Worm (Caenorhabditis elegans) whole organism, L4 larva: ENCODE results near the gene C05E4.12.

Experiments used
- F49E8.2 ChIP-seq: sonication (generic microtip); optimal IDR thresholded peaks from 2 replicates; lab custom pipeline; 2016; ENCODE audit warnings: missing compliant biosample characterization, mild to moderate bottlenecking, missing genetic modification characterization, borderline replicate concordance
- T20F7.1 ChIP-seq: fragments of 200-800 bp; sonication (Bioruptor generic); optimal IDR thresholded peaks from 2 replicates; lab custom pipeline; 2018; ENCODE audit warnings: mild to moderate bottlenecking, missing genetic modification characterization, missing compliant biosample characterization
- Y48G9A.11 ChIP-seq: fragments of 200-800 bp; sonication (Bioruptor generic); IDR thresholded peaks from 2 replicates; pipeline ENCODE4 v1.3.6; 2022; ENCODE audit warnings: missing genetic modification reagents, missing genetic modification characterization, missing compliant biosample characterization
- Y5F2A.4 ChIP-seq: fragments of 200-800 bp; sonication (Bioruptor generic); optimal IDR thresholded peaks from 2 replicates; lab custom pipeline; 2018; ENCODE audit warnings: mild to moderate bottlenecking, missing genetic modification characterization, missing compliant biosample characterization
- ZK546.5 ChIP-seq, 2 experiments: sonication (generic microtip); optimal IDR thresholded peaks; 2 replicates each; lab custom pipeline; 2017; ENCODE audit warnings: missing biosample characterization in 2 of 2, missing genetic modification characterization in 2 of 2
- ama-1 ChIP-seq: fragments of 150-350 bp; optimal IDR thresholded peaks from 2 replicates; lab custom pipeline; 2014; ENCODE audit warnings: inconsistent platforms, mixed read lengths
- attf-4 ChIP-seq: sonication (generic microtip); optimal IDR thresholded peaks from 3 replicates; lab custom pipeline; 2017; ENCODE audit warnings: missing biosample characterization, missing genetic modification characterization
- ceh-82 ChIP-seq: sonication (generic microtip); optimal IDR thresholded peaks from 2 replicates; lab custom pipeline; 2017; ENCODE audit warnings: missing biosample characterization, missing genetic modification characterization
- cey-2 ChIP-seq: sonication (generic microtip); optimal IDR thresholded peaks from 3 replicates; lab custom pipeline; 2017; ENCODE audit warnings: missing genetic modification characterization, mild to moderate bottlenecking, missing compliant biosample characterization, antibody characterized with exemption, borderline replicate concordance; ENCODE audit not compliant: insufficient read depth
- daf-12 ChIP-seq: fragments of 150-350 bp; optimal IDR thresholded peaks from 2 replicates; lab custom pipeline; 2014; ENCODE audit warnings: missing biosample characterization, missing genetic modification reagents, missing genetic modification characterization
- daf-8 ChIP-seq: fragments of 200-800 bp; sonication (Bioruptor generic); IDR thresholded peaks from 2 replicates; pipeline ENCODE4 v1.3.6; 2022; ENCODE audit warnings: missing genetic modification characterization, missing compliant biosample characterization
- dmd-6 ChIP-seq: fragments of 200-800 bp; sonication (Bioruptor generic); IDR thresholded peaks from 2 replicates; pipeline ENCODE4 v1.3.6; 2022; ENCODE audit warnings: missing genetic modification reagents, missing genetic modification characterization, missing compliant biosample characterization
- dmd-9 ChIP-seq: fragments of 200-800 bp; sonication (Bioruptor generic); IDR thresholded peaks from 2 replicates; pipeline ENCODE4 v1.3.6; 2022; ENCODE audit warnings: missing genetic modification reagents, missing genetic modification characterization, missing compliant biosample characterization
- dpl-1 ChIP-seq: fragments of 150-350 bp; optimal IDR thresholded peaks from 2 replicates; lab custom pipeline; 2014; ENCODE audit warnings: missing biosample characterization, missing genetic modification reagents, missing genetic modification characterization
- dve-1 ChIP-seq: sonication (generic microtip); optimal IDR thresholded peaks from 2 replicates; lab custom pipeline; 2017; ENCODE audit warnings: antibody characterized with exemption, mild to moderate bottlenecking, missing genetic modification characterization, missing compliant biosample characterization; ENCODE audit not compliant: insufficient read depth
- egl-43 ChIP-seq: fragments of 200-800 bp; sonication (Bioruptor generic); IDR thresholded peaks from 2 replicates; pipeline ENCODE4 v1.3.6; 2022; ENCODE audit warnings: missing genetic modification reagents, missing genetic modification characterization, missing compliant biosample characterization
- hif-1 ChIP-seq, 2 experiments: sonication (generic microtip); optimal IDR thresholded peaks; 2 replicates each; lab custom pipeline; 2016 to 2017; ENCODE audit warnings: missing compliant biosample characterization in 2 of 2, missing genetic modification characterization in 2 of 2, missing genetic modification reagents in 2 of 2, missing genotype in 2 of 2, mild to moderate bottlenecking in 1 of 2
- hlh-11 ChIP-seq: fragments of 200-800 bp; sonication (Bioruptor generic); optimal IDR thresholded peaks from 2 replicates; lab custom pipeline; 2018; ENCODE audit warnings: mild to moderate bottlenecking, missing genetic modification characterization, missing compliant biosample characterization
- hlh-30 ChIP-seq: sonication (generic microtip); optimal IDR thresholded peaks from 2 replicates; lab custom pipeline; 2017; ENCODE audit warnings: antibody characterized with exemption, mild to moderate bottlenecking, missing genetic modification characterization, missing compliant biosample characterization; ENCODE audit not compliant: insufficient read depth
- jun-1 ChIP-seq: fragments of 150-350 bp; optimal IDR thresholded peaks from 2 replicates; lab custom pipeline; 2014; ENCODE audit warnings: missing biosample characterization, missing genetic modification reagents, missing genetic modification characterization
- lim-7 ChIP-seq: fragments of 200-800 bp; sonication (Bioruptor generic); IDR thresholded peaks from 2 replicates; pipeline ENCODE4 v1.3.6; 2022; ENCODE audit warnings: missing genetic modification characterization, missing compliant biosample characterization
- lin-13 ChIP-seq: fragments of 150-350 bp; optimal IDR thresholded peaks from 2 replicates; lab custom pipeline; 2014; ENCODE audit warnings: missing biosample characterization, missing genetic modification reagents, missing genetic modification characterization
- lin-15B ChIP-seq: fragments of 150-350 bp; sonication (generic microtip); optimal IDR thresholded peaks from 3 replicates; lab custom pipeline; 2014; ENCODE audit warnings: missing biosample characterization, missing genetic modification characterization
- lin-29 ChIP-seq: fragments of 200-800 bp; sonication (Bioruptor generic); IDR thresholded peaks from 2 replicates; pipeline ENCODE4 v1.3.6; 2022; ENCODE audit warnings: missing genetic modification reagents, missing genetic modification characterization, missing compliant biosample characterization
- lin-38 ChIP-seq: fragments of 200-800 bp; sonication (Bioruptor generic); IDR thresholded peaks from 2 replicates; pipeline ENCODE4 v1.3.6; 2022; ENCODE audit warnings: missing genetic modification reagents, missing genetic modification characterization, missing compliant biosample characterization
- lin-39 ChIP-seq: fragments of 150-350 bp; optimal IDR thresholded peaks from 2 replicates; lab custom pipeline; 2014; ENCODE audit warnings: missing biosample characterization, missing genetic modification reagents, missing genetic modification characterization
- lir-3 ChIP-seq: sonication (generic microtip); optimal IDR thresholded peaks from 2 replicates; lab custom pipeline; 2016; ENCODE audit warnings: mild to moderate bottlenecking, missing genetic modification characterization, missing compliant biosample characterization
- madf-5 ChIP-seq, 2 experiments: fragments of 200-800 bp; sonication (Bioruptor generic); IDR thresholded peaks; 2 replicates each; pipeline ENCODE4 v1.3.6; 2022; ENCODE audit warnings: missing compliant biosample characterization in 2 of 2, missing genetic modification characterization in 2 of 2
- mdt-29 ChIP-seq: fragments of 200-800 bp; sonication (Bioruptor generic); IDR thresholded peaks from 2 replicates; pipeline ENCODE4 v1.3.6; 2022; ENCODE audit warnings: missing genetic modification reagents, missing genetic modification characterization, missing compliant biosample characterization
- mes-2 ChIP-seq: sonication (generic microtip); optimal IDR thresholded peaks from 2 replicates; lab custom pipeline; 2016; ENCODE audit warnings: missing genotype, mild to moderate bottlenecking, missing genetic modification characterization, missing compliant biosample characterization; ENCODE audit not compliant: poor library complexity, severe bottlenecking
- mxl-2 ChIP-seq: fragments of 200-800 bp; sonication (Bioruptor generic); conservative IDR thresholded peaks from 2 replicates; pipeline ENCODE4 v1.3.6; 2022; ENCODE audit warnings: missing genetic modification reagents, missing genetic modification characterization, missing compliant biosample characterization
- nhr-111 ChIP-seq: fragments of 200-800 bp; sonication (Bioruptor generic); optimal IDR thresholded peaks from 2 replicates; lab custom pipeline; 2018; ENCODE audit warnings: mild to moderate bottlenecking, missing genetic modification characterization, missing compliant biosample characterization
- nhr-25 ChIP-seq: sonication (generic microtip); optimal IDR thresholded peaks from 2 replicates; lab custom pipeline; 2017; ENCODE audit warnings: missing genetic modification characterization, mild to moderate bottlenecking, missing compliant biosample characterization, antibody characterized with exemption, moderate library complexity, borderline replicate concordance; ENCODE audit not compliant: insufficient read depth
- nhr-28 ChIP-seq: fragments of 150-350 bp; optimal IDR thresholded peaks from 2 replicates; lab custom pipeline; 2014; ENCODE audit warnings: missing biosample characterization, missing genetic modification characterization
- nhr-41 ChIP-seq: fragments of 200-800 bp; sonication (Bioruptor generic); IDR thresholded peaks from 2 replicates; pipeline ENCODE4 v1.3.6; 2022; ENCODE audit warnings: missing genetic modification reagents, missing genetic modification characterization, missing compliant biosample characterization
- nhr-6 ChIP-seq: fragments of 150-350 bp; optimal IDR thresholded peaks from 2 replicates; lab custom pipeline; 2014; ENCODE audit warnings: missing biosample characterization, missing genetic modification characterization
- pha-4 ChIP-seq, 2 experiments: fragments of 150-350 bp in 1 of 2; fragments of 200-800 bp in 1 of 2; sonication (Bioruptor generic) in 1 of 2; IDR thresholded peaks in 1 of 2; optimal IDR thresholded peaks in 1 of 2; 2 replicates each; pipeline versions ENCODE4 v1.3.6 to Lab custom; 2014 to 2022; ENCODE audit warnings: missing genetic modification characterization in 2 of 2, missing genetic modification reagents in 2 of 2, missing biosample characterization in 1 of 2, missing compliant biosample characterization in 1 of 2
- php-3 ChIP-seq: fragments of 200-800 bp; sonication (Bioruptor generic); IDR thresholded peaks from 2 replicates; pipeline ENCODE4 v1.3.6; 2022; ENCODE audit warnings: missing genetic modification reagents, missing genetic modification characterization, missing compliant biosample characterization
- rbr-2 ChIP-seq: sonication (generic microtip); optimal IDR thresholded peaks from 2 replicates; lab custom pipeline; 2016; ENCODE audit warnings: missing genotype, missing genetic modification characterization, missing compliant biosample characterization
- saeg-2 ChIP-seq: fragments of 200-800 bp; sonication (Bioruptor generic); IDR thresholded peaks from 2 replicates; pipeline ENCODE4 v1.3.6; 2022; ENCODE audit warnings: missing genetic modification reagents, missing genetic modification characterization, missing compliant biosample characterization
- skn-1 ChIP-seq: fragments of 150-350 bp; optimal IDR thresholded peaks from 2 replicates; lab custom pipeline; 2014; ENCODE audit warnings: missing biosample characterization, missing genetic modification characterization
- tag-97 ChIP-seq: fragments of 200-800 bp; sonication (Bioruptor generic); IDR thresholded peaks from 2 replicates; pipeline ENCODE4 v1.3.6; 2022; ENCODE audit warnings: missing genetic modification characterization, missing compliant biosample characterization
- unc-130 ChIP-seq: sonication (generic microtip); optimal IDR thresholded peaks from 2 replicates; lab custom pipeline; 2016; ENCODE audit warnings: missing genetic modification reagents, missing genetic modification characterization, missing compliant biosample characterization
- vab-7 ChIP-seq: fragments of 200-800 bp; sonication (Bioruptor generic); IDR thresholded peaks from 2 replicates; pipeline ENCODE4 v1.3.6; 2022; ENCODE audit warnings: missing genetic modification reagents, missing genetic modification characterization, missing compliant biosample characterization
- zfp-2 ChIP-seq: sonication (generic microtip); optimal IDR thresholded peaks from 2 replicates; lab custom pipeline; 2016; ENCODE audit warnings: mild to moderate bottlenecking, missing genetic modification characterization, missing compliant biosample characterization
- zip-2 ChIP-seq: fragments of 150-350 bp; optimal IDR thresholded peaks from 2 replicates; lab custom pipeline; 2014; ENCODE audit warnings: missing biosample characterization, missing genetic modification characterization
- ztf-11 ChIP-seq: fragments of 150-350 bp; optimal IDR thresholded peaks from 2 replicates; lab custom pipeline; 2014; ENCODE audit warnings: missing biosample characterization, missing genetic modification characterization

C05E4.12 gene

ce11 chrV:730216-730615 is 31.6 kb downstream of the C05E4.12 start (continued):
- TF ChIP-seq unc-130 (GFP tag; lab: Kevin White, UChicago) (no peak), php-3 (GFP tag; lab: Robert Waterston, UW) (peak; percentile 93), zfp-2 (tag; lab: Kevin White, UChicago) (no peak), nhr-28 (peak; percentile 19), mes-2 (tag; lab: Kevin White, UChicago) (peak; percentile 39), ceh-82 (tag; lab: Kevin White, UChicago) (no peak), lir-3 (tag; lab: Kevin White, UChicago) (no peak), lin-13 (peak; percentile 4), nhr-25 (tag; lab: Kevin White, UChicago) (no peak), saeg-2 (no peak), dmd-9 (GFP tag; lab: Robert Waterston, UW) (no peak), rbr-2 (tag; lab: Kevin White, UChicago) (peak; percentile 13), madf-5 (GFP tag; IDR thresholded peaks at IDR 0.05; lab: Robert Waterston, UW) (no peak), mdt-29 (GFP tag; lab: Robert Waterston, UW) (peak; percentile 86), lin-29 (GFP tag; lab: Robert Waterston, UW) (no peak), ztf-11 (tag; lab: Kevin White, UChicago) (no peak), mxl-2 (no peak), vab-7 (GFP tag; lab: Robert Waterston, UW) (no peak), attf-4 (no peak), nhr-111 (no peak), dpl-1 (no peak), lin-15B (tag; lab: Kevin White, UChicago) (no peak), pha-4 (GFP tag; IDR thresholded peaks at IDR 0.05; lab: Robert Waterston, UW) (0 out of 2 replicates have a peak, but pooled peaks have one; percentile 11), pha-4 (tag; optimal IDR thresholded peaks at IDR 0.05; lab: Kevin White, UChicago) (no peak), tag-97 (no peak), nhr-6 (tag; lab: Kevin White, UChicago) (no peak), ZK546.5 (tag; optimal IDR thresholded peaks at IDR 0.05; lab: Kevin White, UChicago) (no peak), lim-7 (GFP tag; lab: Robert Waterston, UW) (0 out of 2 replicates have a peak, but pooled peaks have one; percentile 29), daf-12 (no peak), dmd-6 (GFP tag; lab: Robert Waterston, UW) (peak; percentile 66), egl-43 (GFP tag; lab: Robert Waterston, UW) (no peak)
- TF ChIP-seq, all 104 proteins: peak for 36

ce11 chrV:728822-729493 is 32.8 kb downstream of the C05E4.12 start:
- TF ChIP-seq dpl-1 (no peak), nhr-41 (GFP tag; lab: Robert Waterston, UW) (no peak), daf-8 (GFP tag; lab: Robert Waterston, UW) (no peak), unc-130 (GFP tag; lab: Kevin White, UChicago) (no peak), dmd-6 (GFP tag; lab: Robert Waterston, UW) (peak; percentile 13; the same call in 1 of the 2 replicates), skn-1 (no peak), jun-1 (no peak), F49E8.2 (tag; lab: Kevin White, UChicago) (no peak), Y5F2A.4 (no peak), ama-1 (lab: Kevin White, UChicago) (no peak), lin-39 (no peak), T20F7.1 (GFP tag; lab: Kevin White, UChicago) (peak; percentile 23), hif-1 (tag; optimal IDR thresholded peaks at IDR 0.05; lab: Kevin White, UChicago) (no peak), dve-1 (peak; percentile 96), lin-29 (GFP tag; lab: Robert Waterston, UW) (no peak), cey-2 (tag; lab: Kevin White, UChicago) (no peak), zip-2 (tag; lab: Kevin White, UChicago) (peak; percentile 15), lin-15B (tag; lab: Kevin White, UChicago) (no peak), vab-7 (GFP tag; lab: Robert Waterston, UW) (no peak), lin-38 (peak; percentile 13; the same call in 1 of the 2 replicates), pha-4 (GFP tag; IDR thresholded peaks at IDR 0.05; lab: Robert Waterston, UW) (0 out of 2 replicates have a peak, but pooled peaks have one; percentile 14), pha-4 (tag; optimal IDR thresholded peaks at IDR 0.05; lab: Kevin White, UChicago) (no peak), Y48G9A.11 (0 out of 2 replicates have a peak, but pooled peaks have one; percentile 10), hlh-30 (tag; lab: Kevin White, UChicago) (peak; percentile 91), hlh-11 (tag; lab: Kevin White, UChicago) (peak; percentile 94), nhr-25 (tag; lab: Kevin White, UChicago) (no peak)
